Worm (Caenorhabditis elegans) whole organism, L4 larva: ENCODE results near the gene chpf-1.

Experiments
- F10B5.3 ChIP-seq: sonication (generic microtip); optimal IDR thresholded peaks from 2 replicates; lab custom pipeline; 2016; ENCODE audit warnings: mild to moderate bottlenecking, missing genetic modification characterization, missing compliant biosample characterization
- F49E8.2 ChIP-seq: sonication (generic microtip); optimal IDR thresholded peaks from 2 replicates; lab custom pipeline; 2016; ENCODE audit warnings: missing compliant biosample characterization, mild to moderate bottlenecking, missing genetic modification characterization, borderline replicate concordance
- Y5F2A.4 ChIP-seq: fragments of 200-800 bp; sonication (Bioruptor generic); optimal IDR thresholded peaks from 2 replicates; lab custom pipeline; 2018; ENCODE audit warnings: mild to moderate bottlenecking, missing genetic modification characterization, missing compliant biosample characterization
- ama-1 ChIP-seq: fragments of 150-350 bp; optimal IDR thresholded peaks from 2 replicates; lab custom pipeline; 2014; ENCODE audit warnings: inconsistent platforms, mixed read lengths
- egl-27 ChIP-seq: sonication (generic microtip); optimal IDR thresholded peaks from 3 replicates; lab custom pipeline; 2017; ENCODE audit warnings: missing biosample characterization, missing genetic modification reagents, missing genetic modification characterization
- fkh-10 ChIP-seq: fragments of 150-350 bp; optimal IDR thresholded peaks from 2 replicates; lab custom pipeline; 2014; ENCODE audit warnings: missing biosample characterization, missing genetic modification reagents, missing genetic modification characterization
- fos-1 ChIP-seq: fragments of 150-350 bp; optimal IDR thresholded peaks from 2 replicates; lab custom pipeline; 2014; ENCODE audit warnings: missing biosample characterization, missing genetic modification characterization
- jun-1 ChIP-seq: fragments of 150-350 bp; optimal IDR thresholded peaks from 2 replicates; lab custom pipeline; 2014; ENCODE audit warnings: missing biosample characterization, missing genetic modification reagents, missing genetic modification characterization
- lin-1 ChIP-seq: fragments of 200-800 bp; sonication (Bioruptor generic); IDR thresholded peaks from 2 replicates; pipeline ENCODE4 v1.3.6; 2022; ENCODE audit warnings: missing genetic modification reagents, missing genetic modification characterization, missing compliant biosample characterization
- lin-13 ChIP-seq: fragments of 150-350 bp; optimal IDR thresholded peaks from 2 replicates; lab custom pipeline; 2014; ENCODE audit warnings: missing biosample characterization, missing genetic modification reagents, missing genetic modification characterization
- nhr-11 ChIP-seq: fragments of 150-350 bp; optimal IDR thresholded peaks from 2 replicates; lab custom pipeline; 2014; ENCODE audit warnings: missing biosample characterization, missing genetic modification characterization
- unc-39 ChIP-seq: sonication (generic microtip); optimal IDR thresholded peaks from 2 replicates; lab custom pipeline; 2017; ENCODE audit warnings: missing biosample characterization, missing genetic modification characterization
- zag-1 ChIP-seq: fragments of 150-350 bp; optimal IDR thresholded peaks from 2 replicates; lab custom pipeline; 2014; ENCODE audit warnings: missing biosample characterization, missing genetic modification characterization

ce11 chrV:10239861-10240260, 36.6 kb upstream of the chpf-1 start, which contains the start of gene fipr-8:
- no peak for TF ChIP-seq jun-1 (tag; lab: Kevin White, UChicago)
- TF ChIP-seq lin-13 (GFP tag; lab: Kevin White, UChicago) = no peak
- no peak for TF ChIP-seq fkh-10 (GFP tag; lab: Kevin White, UChicago)
- TF ChIP-seq fos-1 = no peak
- TF ChIP-seq unc-39 = no peak
- TF ChIP-seq nhr-11 (tag; lab: Kevin White, UChicago) = no peak
- TF ChIP-seq F10B5.3 (tag; lab: Kevin White, UChicago) = no peak
- no peak for TF ChIP-seq ama-1 (lab: Kevin White, UChicago)
- no peak for TF ChIP-seq Y5F2A.4 (GFP tag; lab: Kevin White, UChicago)
- TF ChIP-seq lin-1 = no peak
- no peak for TF ChIP-seq F49E8.2
- TF ChIP-seq egl-27 = no peak
- no peak for TF ChIP-seq zag-1 (tag; lab: Kevin White, UChicago)
